Fruit fly (Drosophila melanogaster) whole organism, prepupa: ENCODE results near the gene Rip11.

Experiments
- CG10631 ChIP-seq: fragments of 200-800 bp; sonication (Bioruptor generic); optimal IDR thresholded peaks from 2 replicates; lab custom pipeline; 2016; ENCODE audit warnings: missing biosample characterization, missing genetic modification characterization
- CG10669 ChIP-seq: fragments of 200-800 bp; sonication (Bioruptor generic); optimal IDR thresholded peaks from 3 replicates; lab custom pipeline; 2018; ENCODE audit warnings: missing biosample characterization, mild to moderate bottlenecking, missing genetic modification characterization, moderate library complexity
- CG11762 ChIP-seq: fragments of 200-800 bp; sonication (Bioruptor generic); optimal IDR thresholded peaks from 3 replicates; lab custom pipeline; 2016; ENCODE audit warnings: missing biosample characterization, missing genetic modification characterization; ENCODE audit not compliant: insufficient read depth
- CG11902 ChIP-seq: fragments of 200-800 bp; sonication (Bioruptor generic); optimal IDR thresholded peaks from 3 replicates; lab custom pipeline; 2016; ENCODE audit warnings: missing biosample characterization, missing genetic modification characterization
- CG1621 ChIP-seq: fragments of 200-800 bp; sonication (Bioruptor generic); optimal IDR thresholded peaks from 3 replicates; lab custom pipeline; 2018; ENCODE audit warnings: missing biosample characterization, mild to moderate bottlenecking, missing genetic modification characterization
- CG3032 ChIP-seq: fragments of 200-800 bp; optimal IDR thresholded peaks from 2 replicates; lab custom pipeline; 2019; ENCODE audit warnings: missing biosample characterization, mild to moderate bottlenecking, missing genetic modification characterization, moderate library complexity
- CG32006 ChIP-seq: fragments of 200-800 bp; sonication (Bioruptor generic); optimal IDR thresholded peaks from 3 replicates; lab custom pipeline; 2017; ENCODE audit warnings: missing biosample characterization, mild to moderate bottlenecking, missing genetic modification characterization
- CG6792 ChIP-seq: fragments of 200-800 bp; sonication (Bioruptor generic); optimal IDR thresholded peaks from 3 replicates; lab custom pipeline; 2016; ENCODE audit warnings: missing biosample characterization, missing genetic modification characterization
- CG6808 ChIP-seq: fragments of 200-800 bp; sonication (Bioruptor generic); optimal IDR thresholded peaks from 3 replicates; lab custom pipeline; 2017; ENCODE audit warnings: missing biosample characterization, missing genetic modification characterization, mild to moderate bottlenecking, moderate library complexity, missing genetic modification reagents
- CG7368 ChIP-seq: fragments of 200-800 bp; sonication (Bioruptor generic); optimal IDR thresholded peaks from 3 replicates; lab custom pipeline; 2016; ENCODE audit warnings: missing biosample characterization, missing genetic modification characterization
- CG8119 ChIP-seq: fragments of 200-800 bp; sonication (Bioruptor generic); IDR thresholded peaks from 3 replicates; pipeline ENCODE4 v1.3.6; 2022; ENCODE audit warnings: missing biosample characterization, missing genetic modification characterization
- CG8319 ChIP-seq: fragments of 200-800 bp; sonication (Bioruptor generic); optimal IDR thresholded peaks from 3 replicates; lab custom pipeline; 2016; ENCODE audit warnings: missing biosample characterization, missing genetic modification characterization
- CG8632 ChIP-seq: fragments of 200-800 bp; sonication (Bioruptor generic); optimal IDR thresholded peaks from 3 replicates; lab custom pipeline; 2016; ENCODE audit warnings: missing biosample characterization, missing genetic modification characterization
- CG9139 ChIP-seq: fragments of 200-800 bp; sonication (Bioruptor generic); optimal IDR thresholded peaks from 3 replicates; lab custom pipeline; 2017; ENCODE audit warnings: missing biosample characterization, mild to moderate bottlenecking, missing genetic modification characterization
- Eip75B ChIP-seq: fragments of 200-800 bp; sonication (Bioruptor generic); optimal IDR thresholded peaks from 3 replicates; lab custom pipeline; 2016; ENCODE audit warnings: missing biosample characterization, missing genetic modification characterization
- Gug ChIP-seq: fragments of 200-800 bp; sonication (Bioruptor generic); IDR thresholded peaks from 2 replicates; pipeline ENCODE4 v1.3.6; 2022; ENCODE audit warnings: missing biosample characterization, missing genetic modification characterization
- Hr38 ChIP-seq: sonication (Bioruptor generic); optimal IDR thresholded peaks from 2 replicates; lab custom pipeline; 2016; ENCODE audit warnings: missing biosample characterization, missing genetic modification characterization
- Hr39 ChIP-seq: fragments of 200-800 bp; sonication (Bioruptor generic); optimal IDR thresholded peaks from 2 replicates; lab custom pipeline; 2016; ENCODE audit warnings: missing biosample characterization, missing genetic modification characterization
- Lpt ChIP-seq: fragments of 200-800 bp; sonication (Bioruptor generic); optimal IDR thresholded peaks from 3 replicates; lab custom pipeline; 2016; ENCODE audit warnings: missing biosample characterization, missing genetic modification characterization
- Smox ChIP-seq: fragments of 200-800 bp; sonication (Bioruptor generic); optimal IDR thresholded peaks from 3 replicates; lab custom pipeline; 2016; ENCODE audit warnings: missing biosample characterization, missing genetic modification characterization
- Sox14 ChIP-seq: fragments of 200-800 bp; sonication (Bioruptor generic); optimal IDR thresholded peaks from 3 replicates; lab custom pipeline; 2016; ENCODE audit warnings: missing biosample characterization, missing genetic modification characterization
- Sox15 ChIP-seq: fragments of 200-800 bp; sonication (Bioruptor generic); optimal IDR thresholded peaks from 3 replicates; lab custom pipeline; 2016; ENCODE audit warnings: missing biosample characterization, missing genetic modification characterization
- acj6 ChIP-seq: fragments of 200-800 bp; sonication (Bioruptor generic); optimal IDR thresholded peaks from 3 replicates; lab custom pipeline; 2016; ENCODE audit warnings: missing biosample characterization, missing genetic modification characterization
- dsx ChIP-seq: fragments of 200-800 bp; optimal IDR thresholded peaks from 3 replicates; lab custom pipeline; 2019; ENCODE audit warnings: missing biosample characterization, mild to moderate bottlenecking, missing genetic modification characterization, moderate library complexity; ENCODE audit not compliant: poor library complexity, severe bottlenecking
- pdm3 ChIP-seq: fragments of 200-800 bp; sonication (Bioruptor generic); optimal IDR thresholded peaks from 3 replicates; lab custom pipeline; 2016; ENCODE audit warnings: missing biosample characterization, missing genetic modification characterization
- salr ChIP-seq, 2 experiments: fragments of 200-800 bp; sonication (Bioruptor generic); optimal IDR thresholded peaks; 3 replicates each; lab custom pipeline; 2016 to 2018; ENCODE audit warnings: missing biosample characterization in 2 of 2, missing genetic modification characterization in 2 of 2, mild to moderate bottlenecking in 1 of 2
- svp ChIP-seq: fragments of 200-800 bp; sonication (Bioruptor generic); peaks from one replicate; lab custom pipeline; 2016; ENCODE audit warnings: missing biosample characterization, missing genetic modification characterization

Rip11 gene

DNA sequence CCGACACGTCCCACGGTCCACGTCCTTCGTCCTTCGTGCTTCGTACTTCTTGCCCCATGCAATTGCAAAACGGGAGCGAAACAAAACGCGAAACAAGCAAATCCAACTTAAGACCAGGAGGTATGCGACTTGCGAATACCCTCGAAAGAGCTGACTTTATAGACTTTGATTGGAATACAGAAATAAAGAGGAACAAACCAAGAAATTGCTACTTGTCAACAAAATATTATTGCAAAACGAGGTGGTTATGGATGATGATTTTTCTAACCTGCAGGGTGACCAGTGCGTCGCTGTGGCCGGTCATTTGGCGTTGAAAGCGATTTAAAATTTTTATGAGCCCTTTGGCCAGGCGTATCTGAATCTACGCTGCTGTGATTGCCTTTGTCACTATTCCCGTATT lies 34.0 kb downstream of the Rip11 start (continued):
- TF ChIP-seq Gug (GFP tag; lab: Robert Waterston, UW) (no peak), Hr38 (GFP tag; lab: Kevin White, UChicago) (no peak), CG10669 (GFP tag; lab: Kevin White, UChicago) (peak; percentile 46), pdm3 (peak; percentile 34), CG9139 (GFP tag; lab: Kevin White, UChicago) (no peak), Hr39 (GFP tag; lab: Kevin White, UChicago) (peak; percentile 49), Sox15 (peak; percentile 0), CG11762 (GFP tag; lab: Kevin White, UChicago) (no peak), CG32006 (GFP tag; lab: Kevin White, UChicago) (peak; percentile 12), Sox14 (no peak), svp (GFP tag; lab: Kevin White, UChicago) (peak; percentile 64), CG11902 (GFP tag; lab: Kevin White, UChicago) (peak; percentile 26), salr (GFP tag; optimal IDR thresholded peaks at IDR 0.05; lab: Kevin White, UChicago) (no peak), CG8632 (no peak), CG8119 (GFP tag; lab: Robert Waterston, UW) (no peak), CG6792 (GFP tag; lab: Kevin White, UChicago) (peak; percentile 27), CG8319 (GFP tag; lab: Kevin White, UChicago) (no peak), dsx (GFP tag; lab: Kevin White, UChicago) (no peak), Eip75B (GFP tag; lab: Kevin White, UChicago) (peak; percentile 19), CG7368 (no peak), CG10631 (GFP tag; lab: Kevin White, UChicago) (peak; percentile 22), Lpt (GFP tag; lab: Kevin White, UChicago) (no peak), acj6 (GFP tag; lab: Kevin White, UChicago) (peak; percentile 38)

DNA sequence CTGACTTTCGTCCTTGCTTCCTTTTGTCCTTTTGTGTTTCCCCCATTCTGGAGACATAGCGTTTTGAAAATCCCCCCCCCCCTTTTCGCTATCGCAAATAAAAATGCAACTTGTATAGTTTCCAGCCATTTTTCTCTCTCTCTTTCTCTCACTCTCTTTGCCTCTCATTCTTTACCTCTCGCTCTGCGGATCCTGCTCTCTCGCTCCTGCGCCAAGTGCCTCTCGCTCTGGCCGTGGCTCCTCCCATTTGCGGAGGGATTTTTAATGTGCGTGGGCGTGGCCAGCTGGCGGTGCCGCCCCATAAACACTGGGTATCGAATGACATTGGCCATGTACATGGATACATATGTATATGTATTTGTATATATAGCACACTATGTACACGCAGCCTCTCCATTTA lies 60.2 kb downstream of the Rip11 start:
- no peak for TF ChIP-seq CG6808 (GFP tag; lab: Kevin White, UChicago)
- no peak for TF ChIP-seq Smox (GFP tag; lab: Kevin White, UChicago)
- no peak for TF ChIP-seq CG3032 (tag; lab: Kevin White, UChicago)
- no peak for TF ChIP-seq Gug (GFP tag; lab: Robert Waterston, UW)
- no peak for TF ChIP-seq CG1621 (tag; lab: Kevin White, UChicago)
